Worm (Caenorhabditis elegans): ENCODE measurements around the gene srz-70.

- TF ChIP-seq T22C8.4 (GFP tag; IDR thresholded peaks at IDR 0.05) (no peak), ztf-23 (GFP tag; IDR thresholded peaks at IDR 0.05) (no peak), cog-1 (tag; optimal IDR thresholded peaks at IDR 0.05) (no peak)
These were observed 47.5 kb upstream of the srz-70 start for ce11 chrIV:3526144-3526797.
